Fruit fly (Drosophila melanogaster): Measurements from ENCODE around the gene CatB.

DNA sequence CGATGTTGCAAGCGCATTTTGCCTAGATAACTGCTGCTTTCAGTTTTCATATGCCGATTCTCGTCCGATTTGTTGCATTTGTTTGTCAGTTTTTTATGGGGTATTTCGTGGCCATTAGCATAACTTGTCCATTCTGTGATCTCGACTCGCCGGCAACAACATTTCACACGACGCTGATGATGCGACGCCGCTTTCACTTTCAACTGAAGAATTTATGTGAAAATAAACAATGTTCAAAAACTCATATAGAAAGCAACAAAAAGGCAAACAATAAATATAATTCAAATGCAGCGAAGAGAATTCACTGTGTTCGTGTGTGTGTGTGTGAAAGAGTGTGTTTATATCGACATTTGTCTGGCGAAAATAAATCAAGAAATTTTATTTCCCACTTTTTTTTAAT lies 29.6 kb downstream of the CatB start:
- TF ChIP-seq Sin3A (optimal IDR thresholded peaks at IDR 0.05) (no peak), psq (optimal IDR thresholded peaks at IDR 0.05) (no peak), ttk (optimal IDR thresholded peaks at IDR 0.05) (no peak), Myc (optimal IDR thresholded peaks at IDR 0.05) (no peak)
